Worm (Caenorhabditis elegans) whole organism, L4/young adult: ENCODE data around the gene grd-7.

ENCODE experiments used
- W03F9.2 ChIP-seq: fragments of 150-350 bp; optimal IDR thresholded peaks from 2 replicates; lab custom pipeline; 2014; ENCODE audit warnings: missing biosample characterization, missing genetic modification characterization
- dao-5 ChIP-seq: sonication (generic microtip); optimal IDR thresholded peaks from 2 replicates; lab custom pipeline; 2016; ENCODE audit warnings: missing genotype, missing genetic modification characterization, moderate library complexity, missing compliant biosample characterization
- him-1 ChIP-seq: sonication (generic microtip); optimal IDR thresholded peaks from 2 replicates; lab custom pipeline; 2016; ENCODE audit warnings: missing genotype, missing genetic modification reagents, missing genetic modification characterization, missing compliant biosample characterization

ce11 chrX:7318639-7319038 lies 49.4 kb upstream of the grd-7 start, which contains the start of gene spp-4:
- no peak for TF ChIP-seq dao-5
- no peak for TF ChIP-seq him-1
- no peak for TF ChIP-seq W03F9.2 (tag; lab: Kevin White, UChicago)
